Fruit fly (Drosophila melanogaster): ENCODE results near the gene Nhe2.

Gene Nhe2

DNA sequence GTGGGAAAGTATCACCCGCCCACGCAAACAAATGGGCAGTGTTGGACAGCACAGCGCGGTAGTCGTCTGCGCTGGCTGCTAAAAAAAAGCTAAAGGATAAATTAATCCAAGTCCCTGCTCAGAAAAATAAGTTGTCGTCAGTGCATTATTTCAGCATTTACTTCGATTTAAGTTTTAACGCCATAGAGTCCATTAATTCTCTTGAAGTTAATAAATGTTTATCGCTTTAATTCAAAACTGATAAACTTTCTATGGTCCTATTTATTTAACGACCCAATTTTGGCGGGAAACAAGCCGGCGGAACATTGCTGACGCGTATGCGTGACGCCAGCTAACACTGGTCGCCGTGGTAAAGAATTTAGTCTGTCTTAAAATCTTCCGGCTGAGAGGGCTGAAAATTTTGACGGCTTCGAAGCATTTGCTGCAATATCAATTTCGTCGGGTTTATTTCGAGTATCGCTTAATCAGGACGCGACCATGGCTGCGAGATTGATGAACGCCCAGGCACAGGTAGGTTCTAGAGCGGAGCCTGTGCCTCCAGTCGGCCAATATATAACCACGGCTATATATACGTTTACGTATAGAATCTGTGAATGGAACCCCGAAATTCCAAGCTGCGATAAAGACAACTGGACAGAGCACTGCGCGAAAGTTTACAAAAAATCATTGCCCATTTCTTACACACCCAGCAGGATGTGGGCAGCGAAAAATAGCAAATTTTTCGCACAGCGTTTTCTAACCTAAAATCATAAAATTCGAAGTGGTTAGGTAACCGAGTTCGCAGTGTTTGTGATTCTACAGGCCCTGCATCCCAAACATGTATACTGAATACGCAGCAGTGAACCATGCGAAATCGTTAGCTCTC is 64.2 kb downstream of the Nhe2 start, which contains the start of the genes mAcon1, CG43345 and CG43346 (continued):
- peak; percentile 93 for TF ChIP-seq CG17186 (GFP tag; optimal IDR thresholded peaks at IDR 0.05)
- TF ChIP-seq CTCF (GFP tag; optimal IDR thresholded peaks at IDR 0.05): peak; percentile 21
- no peak for TF ChIP-seq D19A (tag; optimal IDR thresholded peaks at IDR 0.05)
- no peak for TF ChIP-seq ham (GFP tag; IDR thresholded peaks at IDR 0.05)
- peak; percentile 66 for TF ChIP-seq CG17829 (tag; optimal IDR thresholded peaks at IDR 0.05)
- TF ChIP-seq CG11560 (tag; IDR thresholded peaks at IDR 0.05): peak; percentile 55; the same call in 1 of the 3 replicates
- TF ChIP-seq ind (GFP tag; optimal IDR thresholded peaks at IDR 0.05): peak; percentile 83
- peak; percentile 83 to 97 for TF ChIP-seq Pdp1 (GFP tag; optimal IDR thresholded peaks at IDR 0.05)
- TF ChIP-seq Hey (tag; optimal IDR thresholded peaks at IDR 0.05): no peak
- TF ChIP-seq odd (GFP tag; optimal IDR thresholded peaks at IDR 0.05): no peak
- TF ChIP-seq CG10267 (tag; optimal IDR thresholded peaks at IDR 0.05): peak; percentile 98
- TF ChIP-seq tll (GFP tag; optimal IDR thresholded peaks at IDR 0.05): peak; percentile 15 to 83
- TF ChIP-seq ttk (GFP tag; IDR thresholded peaks at IDR 0.05): no peak
- TF ChIP-seq chn (GFP tag; optimal IDR thresholded peaks at IDR 0.05): peak; percentile 86
- TF ChIP-seq sug (tag; optimal IDR thresholded peaks at IDR 0.05): peak; percentile 89
- peak; percentile 76 for TF ChIP-seq schlank (tag; optimal IDR thresholded peaks at IDR 0.05)
- peak; percentile 82 for TF ChIP-seq NC2α (GFP tag; optimal IDR thresholded peaks at IDR 0.05)
- no peak for TF ChIP-seq CG31365 (tag; optimal IDR thresholded peaks at IDR 0.05)
- TF ChIP-seq danr (GFP tag; IDR thresholded peaks at IDR 0.05): peak; percentile 66; the same call in 1 of the 2 replicates
- TF ChIP-seq NK7.1 (GFP tag; optimal IDR thresholded peaks at IDR 0.05): peak; percentile 81
- peak; percentile 79 for TF ChIP-seq Ets97D (GFP tag; optimal IDR thresholded peaks at IDR 0.05)
- no peak for TF ChIP-seq HLHmδ (GFP tag; optimal IDR thresholded peaks at IDR 0.05)
- TF ChIP-seq nmo (GFP tag; optimal IDR thresholded peaks at IDR 0.05): peak; percentile 87
- peak; percentile 27 for TF ChIP-seq CG6765 (GFP tag; optimal IDR thresholded peaks at IDR 0.05)
- TF ChIP-seq p53 (GFP tag; optimal IDR thresholded peaks at IDR 0.05): peak; percentile 62
- peak; percentile 78 for TF ChIP-seq sob (GFP tag; IDR thresholded peaks at IDR 0.05)
- TF ChIP-seq Gsc (GFP tag; IDR thresholded peaks at IDR 0.05): 0 out of 2 replicates have a peak, but pooled peaks have one; percentile 8
- TF ChIP-seq CoRest (tag; optimal IDR thresholded peaks at IDR 0.05): peak; percentile 87
- 0 out of 2 replicates have a peak, but pooled peaks have one; percentile 45 for TF ChIP-seq CG17328 (GFP tag; IDR thresholded peaks at IDR 0.05)
- TF ChIP-seq Bteb2 (GFP tag; optimal IDR thresholded peaks at IDR 0.05): peak; percentile 74
- TF ChIP-seq chif (GFP tag; optimal IDR thresholded peaks at IDR 0.05): peak; percentile 71 to 78
- peak; percentile 64 for TF ChIP-seq CG12104 (GFP tag; optimal IDR thresholded peaks at IDR 0.05)
- TF ChIP-seq zfh1 (GFP tag; IDR thresholded peaks at IDR 0.05): peak; percentile 48; the same call in 1 of the 3 replicates
- peak; percentile 50 for TF ChIP-seq CG13123 (GFP tag; optimal IDR thresholded peaks at IDR 0.05)
- TF ChIP-seq Stat92E (GFP tag; optimal IDR thresholded peaks at IDR 0.05): no peak
- TF ChIP-seq sens (GFP tag): peak; percentile 98
- TF ChIP-seq CG1602 (GFP tag; optimal IDR thresholded peaks at IDR 0.05): peak; percentile 67
- TF ChIP-seq Hand (GFP tag; optimal IDR thresholded peaks at IDR 0.05): no peak
- peak; percentile 81 for TF ChIP-seq ewg (GFP tag; optimal IDR thresholded peaks at IDR 0.05)
- TF ChIP-seq CG18262 (tag; optimal IDR thresholded peaks at IDR 0.05): peak; percentile 73
- TF ChIP-seq CG14667 (GFP tag; IDR thresholded peaks at IDR 0.05): 0 out of 2 replicates have a peak, but pooled peaks have one; percentile 39
- no peak for TF ChIP-seq CG2889 (GFP tag; IDR thresholded peaks at IDR 0.05)
- no peak for TF ChIP-seq corto (GFP tag; optimal IDR thresholded peaks at IDR 0.05)
- no peak; the same call in none of the 2 replicates for TF ChIP-seq onecut (GFP tag; IDR thresholded peaks at IDR 0.05)
- peak; percentile 76 for TF ChIP-seq MBD-R2 (GFP tag; IDR thresholded peaks at IDR 0.05)
- TF ChIP-seq Fer3 (tag; optimal IDR thresholded peaks at IDR 0.05): peak; percentile 62
- no peak; the same call in 1 of the 2 replicates for TF ChIP-seq Taf1 (GFP tag; IDR thresholded peaks at IDR 0.05)
- peak; percentile 62 for TF ChIP-seq Six4 (GFP tag; optimal IDR thresholded peaks at IDR 0.05)
- no peak for TF ChIP-seq H2.0 (GFP tag; IDR thresholded peaks at IDR 0.05)

All from whole organism, embryonic.